Worm (Caenorhabditis elegans): Measurements from ENCODE around the gene gldi-4.
A peak's percentile ranks its signal among the peaks of the same experiment; 100 is the strongest.

Gene gldi-4

DNA sequence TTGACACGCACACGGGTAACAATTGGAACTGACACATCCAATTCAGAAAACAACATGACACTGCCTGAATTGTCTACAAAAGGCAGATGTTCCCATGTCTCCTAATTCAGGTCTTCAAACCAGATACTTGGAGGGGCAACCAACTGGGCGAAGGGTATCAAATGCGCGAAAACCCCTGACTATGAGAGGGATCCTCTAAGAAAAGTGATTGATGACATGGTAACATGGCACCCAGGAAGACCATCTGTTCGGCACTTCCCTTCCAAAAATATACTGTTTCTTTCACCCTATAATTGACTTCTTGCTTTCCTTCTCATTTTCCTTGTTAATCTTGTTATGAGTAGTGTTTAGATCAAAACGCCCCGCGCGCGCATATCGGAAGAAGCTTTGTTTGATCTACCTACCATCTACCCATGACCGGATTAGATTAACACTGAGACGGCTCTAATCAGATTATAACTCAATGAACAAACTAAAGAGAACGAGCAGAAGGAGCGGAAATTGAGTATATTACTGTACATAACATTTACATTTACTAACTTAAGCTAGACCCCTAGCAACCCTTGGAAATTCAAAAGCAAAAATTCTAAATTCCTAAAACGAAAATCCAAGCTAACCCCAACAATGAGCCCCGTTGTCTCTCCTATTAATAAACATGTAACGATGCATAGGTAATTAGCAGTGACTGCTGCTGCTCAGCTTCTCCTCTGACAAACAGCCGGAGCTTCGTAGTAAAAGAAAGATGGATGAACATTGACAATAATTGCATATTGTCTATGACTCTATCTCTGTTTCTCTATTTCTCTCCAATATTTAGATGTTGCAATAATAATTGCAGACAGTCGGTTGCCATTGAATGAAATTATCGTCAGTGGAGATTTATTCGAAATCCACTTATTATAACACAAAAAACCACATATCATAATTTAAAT lies 32.7 kb upstream of the gldi-4 start:
- TF ChIP-seq ceh-9 (tag; optimal IDR thresholded peaks at IDR 0.05) = no peak
- TF ChIP-seq ceh-14 (tag; optimal IDR thresholded peaks at IDR 0.05) = no peak
- peak; percentile 91 for TF ChIP-seq pax-1 (tag; optimal IDR thresholded peaks at IDR 0.05)
- TF ChIP-seq ceh-31 (tag; optimal IDR thresholded peaks at IDR 0.05) = peak; percentile 32
- no peak for TF ChIP-seq T23F11.4 (GFP tag; optimal IDR thresholded peaks at IDR 0.05)
- TF ChIP-seq unc-55 (GFP tag; optimal IDR thresholded peaks at IDR 0.05) = peak; percentile 67
- no peak for TF ChIP-seq ttx-3 (tag; optimal IDR thresholded peaks at IDR 0.05)
- peak; percentile 12 for TF ChIP-seq pha-2 (tag; optimal IDR thresholded peaks at IDR 0.05)
- no peak for TF ChIP-seq tbx-7 (tag; optimal IDR thresholded peaks at IDR 0.05)
- no peak for TF ChIP-seq pqm-1 (tag; optimal IDR thresholded peaks at IDR 0.05)
- no peak for TF ChIP-seq Y22D7AL.16 (tag; optimal IDR thresholded peaks at IDR 0.05)

DNA sequence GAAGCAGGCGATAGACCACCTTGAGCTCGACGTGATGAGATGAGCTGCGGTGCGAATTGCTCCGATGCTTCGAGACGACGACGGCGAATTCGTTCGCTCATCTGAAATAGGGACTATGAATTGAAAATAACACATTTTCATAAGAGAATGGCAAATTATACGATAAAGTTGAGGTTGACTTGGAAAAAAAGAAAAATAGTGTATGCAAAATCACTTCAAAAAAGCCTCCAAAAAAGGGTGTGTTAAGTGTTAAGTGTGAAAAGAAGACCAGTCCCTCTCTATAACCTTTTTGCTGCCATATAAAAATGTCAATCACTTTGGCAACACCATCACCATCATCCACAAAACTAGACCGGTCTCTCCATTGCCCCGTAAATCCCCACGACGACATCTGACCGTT lies 30.6 kb upstream of the gldi-4 start, which contains the start of gene prkl-1:
Gene prkl-1, minus strand, starts transcription at position 101 of the 400 bp plus-strand sequence.
- no peak for TF ChIP-seq ama-1 (optimal IDR thresholded peaks at IDR 0.05)

DNA sequence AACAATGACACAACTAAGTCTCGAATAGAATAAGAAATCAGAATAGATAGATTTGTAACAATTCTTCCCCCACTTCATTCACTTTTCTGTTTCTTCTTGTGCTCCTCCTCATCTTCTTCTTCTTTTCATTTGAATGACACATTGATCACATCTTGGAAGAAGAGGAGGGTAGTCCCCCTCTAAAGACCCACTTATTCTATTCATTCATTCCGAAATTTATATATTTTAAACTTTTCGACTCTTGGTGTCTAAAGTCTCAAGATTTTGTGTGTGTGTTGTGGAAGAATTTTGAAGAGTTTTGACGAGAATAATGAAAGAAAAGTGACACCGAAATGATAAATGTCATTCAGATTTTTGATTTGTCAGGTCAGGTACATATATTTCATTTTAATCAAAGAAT lies 26.4 kb upstream of the gldi-4 start:
- peak; percentile 74 for TF ChIP-seq unc-55 (GFP tag; optimal IDR thresholded peaks at IDR 0.05)
- TF ChIP-seq ceh-48 (tag; optimal IDR thresholded peaks at IDR 0.05) = no peak
- no peak for TF ChIP-seq tbx-2 (tag; optimal IDR thresholded peaks at IDR 0.05)
- TF ChIP-seq ceh-22 (tag; optimal IDR thresholded peaks at IDR 0.05) = no peak
- no peak for TF ChIP-seq tbx-7 (tag; optimal IDR thresholded peaks at IDR 0.05)
- TF ChIP-seq pag-3 (tag; optimal IDR thresholded peaks at IDR 0.05; ENCODE audit: borderline replicate concordance) = no peak

DNA sequence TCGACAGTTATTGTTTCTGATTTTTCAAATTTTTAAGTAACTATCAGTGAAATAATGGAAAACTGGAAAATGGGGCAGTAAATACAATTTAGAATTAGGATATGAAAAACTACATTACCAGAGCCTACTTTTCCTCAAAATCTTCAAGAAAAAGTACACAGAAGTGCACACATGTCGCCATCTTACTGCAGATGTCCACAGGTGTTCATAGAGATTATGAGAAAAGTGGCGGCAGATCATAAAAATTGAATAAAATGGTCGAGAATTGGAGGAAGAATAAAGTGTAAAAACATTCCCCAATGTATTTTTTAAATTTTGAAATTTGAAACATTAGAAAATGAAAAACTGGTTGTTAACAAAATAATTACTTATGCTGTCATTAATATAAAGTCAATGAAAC lies 19.5 kb upstream of the gldi-4 start:
- TF ChIP-seq dmd-4 (tag; optimal IDR thresholded peaks at IDR 0.05; ENCODE audit: borderline replicate concordance) = no peak
- no peak for TF ChIP-seq sox-4 (tag; optimal IDR thresholded peaks at IDR 0.05)
- TF ChIP-seq ttx-3 (tag; optimal IDR thresholded peaks at IDR 0.05) = no peak
- TF ChIP-seq ceh-6 (GFP tag; optimal IDR thresholded peaks at IDR 0.05) = no peak
- no peak for TF ChIP-seq unc-3 (GFP tag; conservative IDR thresholded peaks at IDR 0.05)
- no peak for TF ChIP-seq unc-3 (tag; optimal IDR thresholded peaks at IDR 0.05)
- TF ChIP-seq sdc-2 (tag; optimal IDR thresholded peaks at IDR 0.05) = no peak
- no peak for TF ChIP-seq syd-9 (tag; optimal IDR thresholded peaks at IDR 0.05)
- TF ChIP-seq C38D4.7 (GFP tag; optimal IDR thresholded peaks at IDR 0.05) = no peak
- no peak for TF ChIP-seq ceh-30 (tag; optimal IDR thresholded peaks at IDR 0.05)
- TF ChIP-seq dve-1 (tag; optimal IDR thresholded peaks at IDR 0.05) = no peak
- TF ChIP-seq elt-4 (tag; optimal IDR thresholded peaks at IDR 0.05) = no peak
- TF ChIP-seq ets-4 (tag; optimal IDR thresholded peaks at IDR 0.05) = no peak
- TF ChIP-seq ceh-31 (tag; optimal IDR thresholded peaks at IDR 0.05) = no peak
- TF ChIP-seq ceh-14 (tag; optimal IDR thresholded peaks at IDR 0.05) = no peak
- no peak for TF ChIP-seq unc-55 (GFP tag; optimal IDR thresholded peaks at IDR 0.05)
- no peak for TF ChIP-seq lin-11 (tag; optimal IDR thresholded peaks at IDR 0.05)
- no peak for TF ChIP-seq ceh-2 (tag; optimal IDR thresholded peaks at IDR 0.05)
- no peak for TF ChIP-seq ztf-16 (tag; optimal IDR thresholded peaks at IDR 0.05)
- TF ChIP-seq nhr-232 (tag; optimal IDR thresholded peaks at IDR 0.05) = no peak
- TF ChIP-seq pha-2 (tag; optimal IDR thresholded peaks at IDR 0.05) = no peak

DNA sequence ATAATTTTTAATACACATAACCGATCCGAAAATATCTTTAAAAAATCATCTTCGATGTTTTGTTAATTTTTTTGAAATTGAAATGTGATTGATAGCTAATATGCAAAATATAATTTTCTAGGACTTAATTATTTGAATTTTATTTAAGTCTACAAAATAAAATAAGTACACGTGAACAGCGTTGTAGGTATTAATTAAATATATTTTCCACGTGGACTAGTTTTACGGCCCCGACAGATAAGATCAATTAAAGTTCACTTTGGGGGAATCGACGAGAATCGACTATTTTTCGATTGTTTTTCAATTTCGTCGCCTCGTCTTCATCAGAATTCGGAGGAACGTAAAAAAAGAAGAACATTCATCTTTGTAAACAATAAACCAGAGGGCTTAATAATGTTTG lies 18.2 kb upstream of the gldi-4 start, which contains the start of gene C25A8.5:
Gene C25A8.5, plus strand, starts transcription at position 301 of the 400 bp plus-strand sequence.
- TF ChIP-seq hlh-30 (tag; optimal IDR thresholded peaks at IDR 0.05; ENCODE audit: insufficient read depth) = no peak
- TF ChIP-seq ztf-16 (tag; optimal IDR thresholded peaks at IDR 0.05) = no peak
